Fruit fly (Drosophila melanogaster) S2 (cell line): Measurements from ENCODE around the gene slf.

Source experiments
- CG8478 ChIP-seq: fragments of >200 bp; optimal IDR thresholded peaks from 2 replicates; lab custom pipeline; 2018
- CTCF ChIP-seq, 2 experiments: fragments of >200 bp; optimal IDR thresholded peaks; 2 replicates each; lab custom pipeline; 2018

dm6 chr2L:4825695-4826094 lies 24.0 kb upstream of the slf start:
- TF ChIP-seq CG8478 (lab: Kevin White, UChicago) (no peak), CTCF (optimal IDR thresholded peaks at IDR 0.05; lab: Kevin White, UChicago) (no peak)
